Fruit fly (Drosophila melanogaster) whole organism, embryonic: ENCODE data around the gene Targ2.
A peak's percentile ranks its signal among the peaks of the same experiment; 100 is the strongest.

ENCODE experiments used
- Abd-B ChIP-seq: fragments of 200-800 bp; sonication (Bioruptor generic); optimal IDR thresholded peaks from 2 replicates; lab custom pipeline; 2018; ENCODE audit warnings: missing biosample characterization, mild to moderate bottlenecking, missing genetic modification characterization, moderate library complexity
- Atf6 ChIP-seq: fragments of 200-800 bp; sonication (Bioruptor generic); IDR thresholded peaks from 2 replicates; pipeline ENCODE4 v1.3.6; 2022; ENCODE audit warnings: missing biosample characterization, missing genetic modification characterization
- B-H2 ChIP-seq: fragments of 200-800 bp; sonication (Bioruptor generic); optimal IDR thresholded peaks from 2 replicates; lab custom pipeline; 2018; ENCODE audit warnings: missing biosample characterization, mild to moderate bottlenecking, missing genetic modification characterization
- CG10147 ChIP-seq: fragments of 200-800 bp; sonication (Bioruptor generic); optimal IDR thresholded peaks from 2 replicates; lab custom pipeline; 2019; ENCODE audit warnings: missing biosample characterization, mild to moderate bottlenecking, missing genetic modification characterization, moderate library complexity
- CG12219 ChIP-seq: fragments of 200-800 bp; sonication (Bioruptor generic); optimal IDR thresholded peaks from 3 replicates; lab custom pipeline; 2018; ENCODE audit warnings: missing biosample characterization, mild to moderate bottlenecking, missing genetic modification characterization
- CG12236 ChIP-seq: fragments of 200-800 bp; sonication (Bioruptor generic); optimal IDR thresholded peaks from 2 replicates; lab custom pipeline; 2016; ENCODE audit warnings: missing biosample characterization, missing genetic modification characterization
- CG13424 ChIP-seq: fragments of 200-800 bp; sonication (Bioruptor generic); optimal IDR thresholded peaks from 2 replicates; lab custom pipeline; 2019; ENCODE audit warnings: missing biosample characterization, mild to moderate bottlenecking, missing genetic modification characterization, moderate library complexity
- CG13775 ChIP-seq: fragments of 200-800 bp; sonication (Bioruptor generic); optimal IDR thresholded peaks from 3 replicates; lab custom pipeline; 2017; ENCODE audit warnings: missing biosample characterization, mild to moderate bottlenecking, missing genetic modification characterization
- CG15073 ChIP-seq: fragments of 200-800 bp; sonication (Bioruptor generic); optimal IDR thresholded peaks from 2 replicates; lab custom pipeline; 2016; ENCODE audit warnings: missing biosample characterization, missing genetic modification characterization
- CG15269 ChIP-seq: fragments of 200-800 bp; sonication (Bioruptor generic); optimal IDR thresholded peaks from 2 replicates; lab custom pipeline; 2018; ENCODE audit warnings: missing biosample characterization, mild to moderate bottlenecking, missing genetic modification characterization, moderate library complexity
- CG16813 ChIP-seq: fragments of 200-800 bp; sonication (Bioruptor generic); IDR thresholded peaks from 3 replicates; pipeline ENCODE4 v1.3.6; 2022; ENCODE audit warnings: missing biosample characterization, missing genetic modification characterization; ENCODE audit not compliant: partially characterized antibody
- CG17912 ChIP-seq: fragments of 200-800 bp; sonication (Bioruptor generic); optimal IDR thresholded peaks from 2 replicates; lab custom pipeline; 2018; ENCODE audit warnings: missing biosample characterization, mild to moderate bottlenecking, missing genetic modification characterization
- CG1792 ChIP-seq: fragments of 200-800 bp; sonication (Bioruptor generic); optimal IDR thresholded peaks from 2 replicates; lab custom pipeline; 2016; ENCODE audit warnings: missing biosample characterization, missing genetic modification characterization
- CG18011 ChIP-seq: fragments of 200-800 bp; sonication (Bioruptor generic); optimal IDR thresholded peaks from 2 replicates; lab custom pipeline; 2017; ENCODE audit warnings: missing biosample characterization, missing genetic modification characterization, mild to moderate bottlenecking, moderate library complexity, missing genotype
- CG30020 ChIP-seq: fragments of 200-800 bp; optimal IDR thresholded peaks from 2 replicates; lab custom pipeline; 2019; ENCODE audit warnings: missing biosample characterization, mild to moderate bottlenecking, missing genetic modification characterization, moderate library complexity
- CG31224 ChIP-seq: fragments of 200-800 bp; sonication (Bioruptor generic); IDR thresholded peaks from 2 replicates; pipeline ENCODE4 v1.3.6; 2022; ENCODE audit warnings: missing biosample characterization, missing genetic modification characterization
- CG31365 ChIP-seq: fragments of 200-800 bp; sonication (Bioruptor generic); optimal IDR thresholded peaks from 2 replicates; lab custom pipeline; 2018; ENCODE audit warnings: missing biosample characterization, mild to moderate bottlenecking, missing genetic modification characterization
- CG32532 ChIP-seq: fragments of 200-800 bp; sonication (Bioruptor generic); IDR thresholded peaks from 2 replicates; pipeline ENCODE4 v1.3.6; 2022; ENCODE audit warnings: missing biosample characterization, missing genetic modification characterization
- CG3726 ChIP-seq: fragments of 200-800 bp; sonication (Bioruptor generic); IDR thresholded peaks from 3 replicates; pipeline ENCODE4, ENCODE4 v1.3.6; 2022; ENCODE audit warnings: missing biosample characterization, missing genetic modification characterization
- CG6765 ChIP-seq: fragments of 200-800 bp; sonication (Bioruptor generic); optimal IDR thresholded peaks from 3 replicates; lab custom pipeline; 2017; ENCODE audit warnings: missing biosample characterization, mild to moderate bottlenecking, missing genetic modification characterization
- CG7357 ChIP-seq: fragments of 200-800 bp; sonication (Bioruptor generic); IDR thresholded peaks from 3 replicates; pipeline ENCODE4 v1.3.6; 2022; ENCODE audit warnings: missing biosample characterization, missing genetic modification characterization
- CG7963 ChIP-seq: fragments of 200-800 bp; sonication (Bioruptor generic); IDR thresholded peaks from 3 replicates; pipeline ENCODE4 v1.3.6; 2022; ENCODE audit warnings: missing biosample characterization, missing genetic modification characterization; ENCODE audit not compliant: partially characterized antibody
- D19B ChIP-seq: fragments of 200-800 bp; sonication (Bioruptor generic); optimal IDR thresholded peaks from 2 replicates; lab custom pipeline; 2017; ENCODE audit warnings: missing biosample characterization, mild to moderate bottlenecking, missing genetic modification characterization
- Doc2 ChIP-seq: fragments of 200-800 bp; sonication (Bioruptor generic); IDR thresholded peaks from 2 replicates; pipeline ENCODE4 v1.3.6; 2022; ENCODE audit warnings: missing biosample characterization, missing genetic modification characterization
- GATAe ChIP-seq: fragments of 200-800 bp; sonication (Bioruptor generic); conservative IDR thresholded peaks from 2 replicates; pipeline ENCODE4 v1.3.6; 2022; ENCODE audit warnings: missing biosample characterization, missing genetic modification characterization
- Hr3 ChIP-seq: fragments of 200-800 bp; sonication (Bioruptor generic); optimal IDR thresholded peaks from 3 replicates; lab custom pipeline; 2016; ENCODE audit warnings: missing biosample characterization, missing genetic modification characterization
- Hr51 ChIP-seq, 2 experiments: fragments of 200-800 bp; sonication (Bioruptor generic); optimal IDR thresholded peaks; 2 replicates in 1 of 2; 3 replicates in 1 of 2; lab custom pipeline; 2016 to 2018; ENCODE audit warnings: missing biosample characterization in 2 of 2, missing genetic modification characterization in 2 of 2, mild to moderate bottlenecking in 1 of 2, moderate library complexity in 1 of 2
- Mad ChIP-seq: fragments of 200-800 bp; sonication (Bioruptor generic); optimal IDR thresholded peaks from 2 replicates; lab custom pipeline; 2016; ENCODE audit warnings: missing biosample characterization, missing genetic modification characterization
- NfI ChIP-seq: fragments of 200-800 bp; sonication (Bioruptor generic); optimal IDR thresholded peaks from 3 replicates; lab custom pipeline; 2018; ENCODE audit warnings: missing biosample characterization, mild to moderate bottlenecking, missing genetic modification characterization, moderate library complexity
- Rfx ChIP-seq: fragments of 200-800 bp; sonication (Bioruptor generic); IDR thresholded peaks from 2 replicates; pipeline ENCODE4 v1.3.6; 2022; ENCODE audit warnings: missing biosample characterization, missing genetic modification characterization
- Tbp ChIP-seq: fragments of >200 bp; optimal IDR thresholded peaks from 2 replicates; lab custom pipeline; 2018; ENCODE audit warnings: missing biosample characterization, missing genetic modification characterization
- ap ChIP-seq: fragments of 200-800 bp; sonication (Bioruptor generic); IDR thresholded peaks from 2 replicates; pipeline ENCODE4 v1.3.6; 2022; ENCODE audit warnings: missing biosample characterization, missing genetic modification characterization
- ara ChIP-seq: fragments of 200-800 bp; sonication (Bioruptor generic); IDR thresholded peaks from 2 replicates; pipeline ENCODE4 v1.3.6; 2022; ENCODE audit warnings: missing biosample characterization, missing genetic modification characterization
- bbx ChIP-seq: fragments of 200-800 bp; sonication (Bioruptor generic); IDR thresholded peaks from 2 replicates; pipeline ENCODE4 v1.3.6; 2022; ENCODE audit warnings: missing biosample characterization, missing genetic modification characterization; ENCODE audit not compliant: partially characterized antibody
- cwo ChIP-seq: fragments of 200-800 bp; sonication (Bioruptor generic); optimal IDR thresholded peaks from 3 replicates; lab custom pipeline; 2017; ENCODE audit warnings: missing biosample characterization, missing genetic modification characterization, mild to moderate bottlenecking, moderate library complexity, missing genetic modification reagents
- ems ChIP-seq: fragments of 200-800 bp; sonication (Bioruptor generic); optimal IDR thresholded peaks from 3 replicates; lab custom pipeline; 2016; ENCODE audit warnings: missing biosample characterization, missing genetic modification characterization
- esg ChIP-seq: fragments of 200-800 bp; sonication (Bioruptor generic); conservative IDR thresholded peaks from 2 replicates; pipeline ENCODE4 v1.3.6; 2022; ENCODE audit warnings: missing biosample characterization, missing genetic modification characterization
- ind ChIP-seq: fragments of 200-800 bp; sonication (Bioruptor generic); optimal IDR thresholded peaks from 3 replicates; lab custom pipeline; 2016; ENCODE audit warnings: missing biosample characterization, missing genetic modification characterization
- jigr1 ChIP-seq: fragments of 200-800 bp; sonication (Bioruptor generic); IDR thresholded peaks from 3 replicates; pipeline ENCODE4 v1.3.6; 2022; ENCODE audit warnings: missing biosample characterization, missing genetic modification characterization
- jumu ChIP-seq: fragments of 200-800 bp; sonication (Bioruptor generic); optimal IDR thresholded peaks from 3 replicates; lab custom pipeline; 2016; ENCODE audit warnings: missing biosample characterization, missing genetic modification characterization
- mld ChIP-seq: fragments of 200-800 bp; sonication (Bioruptor generic); IDR thresholded peaks from 3 replicates; pipeline ENCODE4 v1.3.6; 2022; ENCODE audit warnings: missing biosample characterization, missing genetic modification characterization; ENCODE audit not compliant: partially characterized antibody
- phol ChIP-seq: fragments of 200-800 bp; sonication (Bioruptor generic); optimal IDR thresholded peaks from 3 replicates; lab custom pipeline; 2018; ENCODE audit warnings: missing biosample characterization, mild to moderate bottlenecking, missing genetic modification characterization, moderate library complexity
- row ChIP-seq: fragments of 200-800 bp; sonication (Bioruptor generic); IDR thresholded peaks from 3 replicates; pipeline ENCODE4 v1.3.6; 2022; ENCODE audit warnings: missing biosample characterization, missing genetic modification characterization
- seq ChIP-seq: fragments of 200-800 bp; sonication (Bioruptor generic); IDR thresholded peaks from 2 replicates; pipeline ENCODE4 v1.3.6; 2022; ENCODE audit warnings: missing biosample characterization, missing genetic modification characterization
- sisA ChIP-seq: fragments of 200-800 bp; sonication (Bioruptor generic); IDR thresholded peaks from 2 replicates; pipeline ENCODE4 v1.3.6; 2022; ENCODE audit warnings: missing biosample characterization, missing genetic modification characterization
- tio ChIP-seq: fragments of 200-800 bp; sonication (Bioruptor generic); optimal IDR thresholded peaks from 2 replicates; lab custom pipeline; 2017; ENCODE audit warnings: missing biosample characterization, missing genetic modification characterization, inconsistent platforms
- wor ChIP-seq: fragments of 200-800 bp; sonication (Bioruptor generic); IDR thresholded peaks from 2 replicates; pipeline ENCODE4 v1.3.6; 2022; ENCODE audit warnings: missing biosample characterization, missing genetic modification characterization
- zen ChIP-seq: fragments of 200-800 bp; sonication (Bioruptor generic); optimal IDR thresholded peaks from 3 replicates; lab custom pipeline; 2018; ENCODE audit warnings: missing biosample characterization, mild to moderate bottlenecking, missing genetic modification characterization, moderate library complexity
- zfh1 ChIP-seq: fragments of 200-800 bp; sonication (Bioruptor generic); IDR thresholded peaks from 3 replicates; pipeline ENCODE4 v1.3.6; 2022; ENCODE audit warnings: missing biosample characterization, missing genetic modification characterization
- zfh2 ChIP-seq: fragments of 200-800 bp; sonication (Bioruptor generic); optimal IDR thresholded peaks from 2 replicates; lab custom pipeline; 2016; ENCODE audit warnings: missing biosample characterization, missing genetic modification characterization

The Targ2 gene

dm6 chr3L:21176935-21177581 lies 26.0 kb downstream of the Targ2 start (continued):
- TF ChIP-seq row (GFP tag; lab: Robert Waterston, UW): peak; percentile 79
- peak; percentile 67 for TF ChIP-seq esg
- no peak for TF ChIP-seq CG16813 (GFP tag; lab: Robert Waterston, UW)
- peak; percentile 93 for TF ChIP-seq CG32532 (GFP tag; lab: Robert Waterston, UW)
- TF ChIP-seq CG10147 (GFP tag; lab: Kevin White, UChicago): peak; percentile 58
- TF ChIP-seq seq (GFP tag; lab: Robert Waterston, UW): peak; percentile 74
- peak; percentile 37 for TF ChIP-seq phol (tag; lab: Kevin White, UChicago)
- peak; percentile 49 for TF ChIP-seq CG12219
- no peak for TF ChIP-seq CG17912 (GFP tag; lab: Kevin White, UChicago)
- peak; percentile 39; the same call in 1 of the 3 replicates for TF ChIP-seq zfh1 (GFP tag; lab: Robert Waterston, UW)
- no peak for TF ChIP-seq Tbp (GFP tag; lab: Kevin White, UChicago)
- TF ChIP-seq CG15269: peak; percentile 81
- peak in 1 of 2 experiments; percentile 73 for TF ChIP-seq Hr51 (GFP tag; optimal IDR thresholded peaks at IDR 0.05; lab: Kevin White, UChicago)
- TF ChIP-seq jigr1: no peak
- TF ChIP-seq wor (GFP tag; lab: Robert Waterston, UW): no peak
- peak; percentile 69 for TF ChIP-seq sisA (GFP tag; lab: Robert Waterston, UW)
- TF ChIP-seq Atf6 (GFP tag; lab: Robert Waterston, UW): peak; percentile 86
- TF ChIP-seq CG15073 (GFP tag; lab: Kevin White, UChicago): no peak
- peak; percentile 47 for TF ChIP-seq ems (GFP tag; lab: Kevin White, UChicago)
- TF ChIP-seq CG31365 (tag; lab: Kevin White, UChicago): no peak
- peak; percentile 70 for TF ChIP-seq CG31224 (GFP tag; lab: Robert Waterston, UW)
- TF ChIP-seq Rfx: peak; percentile 93
- peak; percentile 61 for TF ChIP-seq CG13775
- TF ChIP-seq CG7963 (GFP tag; lab: Robert Waterston, UW): no peak
- TF ChIP-seq CG6765: peak; percentile 59
- TF ChIP-seq ind (GFP tag; lab: Kevin White, UChicago): peak; percentile 59
- TF ChIP-seq Mad (GFP tag; lab: Kevin White, UChicago): peak; percentile 48
- TF ChIP-seq B-H2 (GFP tag; lab: Kevin White, UChicago): peak; percentile 5
- peak; percentile 10 for TF ChIP-seq zen (tag; lab: Kevin White, UChicago)
- TF ChIP-seq D19B (GFP tag; lab: Kevin White, UChicago): peak; percentile 71
- no peak for TF ChIP-seq ara (GFP tag; lab: Robert Waterston, UW)
- TF ChIP-seq tio (GFP tag; lab: Kevin White, UChicago): peak; percentile 62
- TF ChIP-seq bbx (GFP tag; lab: Robert Waterston, UW): no peak
- TF ChIP-seq CG30020: no peak
- peak; percentile 72 for TF ChIP-seq zfh2 (GFP tag; lab: Kevin White, UChicago)
- peak; percentile 1 for TF ChIP-seq Abd-B (GFP tag; lab: Kevin White, UChicago)
- TF ChIP-seq ap (GFP tag; lab: Robert Waterston, UW): 0 out of 2 replicates have a peak, but pooled peaks have one; percentile 35
- TF ChIP-seq CG18011 (GFP tag; lab: Kevin White, UChicago): peak; percentile 43
- TF ChIP-seq GATAe (GFP tag; lab: Robert Waterston, UW): no peak
- peak; percentile 56 for TF ChIP-seq Hr3 (GFP tag; lab: Kevin White, UChicago)
- TF ChIP-seq NfI: peak; percentile 61
- TF ChIP-seq CG12236: peak; percentile 23
- peak; percentile 57 for TF ChIP-seq CG13424 (tag; lab: Kevin White, UChicago)
- TF ChIP-seq jumu: no peak
- TF ChIP-seq cwo (GFP tag; lab: Kevin White, UChicago): peak; percentile 59
- TF ChIP-seq mld: no peak
- TF ChIP-seq CG1792 (GFP tag; lab: Kevin White, UChicago): peak; percentile 8
- TF ChIP-seq Doc2 (GFP tag; lab: Robert Waterston, UW): no peak
- TF ChIP-seq CG7357 (GFP tag; lab: Robert Waterston, UW): peak; percentile 51; the same call in 2 of the 3 replicates
- 0 out of 3 replicates have a peak, but pooled peaks have one; percentile 18 for TF ChIP-seq CG3726 (GFP tag; lab: Robert Waterston, UW)
